Fruit fly (Drosophila melanogaster) whole organism, pupa: ENCODE measurements around the gene Taf10.

ENCODE experiments used
- CG10348 ChIP-seq: fragments of 200-800 bp; sonication (Bioruptor generic); IDR thresholded peaks from 2 replicates; pipeline ENCODE4 v1.3.6; 2022; ENCODE audit warnings: missing biosample characterization, missing genetic modification characterization
- CG14655 ChIP-seq: fragments of 200-800 bp; sonication (Bioruptor generic); optimal IDR thresholded peaks from 3 replicates; lab custom pipeline; 2017; ENCODE audit warnings: mild to moderate bottlenecking, missing biosample characterization, missing genetic modification reagents, missing genetic modification characterization
- CG8159 ChIP-seq: fragments of 200-800 bp; sonication (Bioruptor generic); optimal IDR thresholded peaks from 3 replicates; lab custom pipeline; 2018; ENCODE audit warnings: missing biosample characterization, mild to moderate bottlenecking, missing genetic modification characterization, moderate library complexity
- CG8301 ChIP-seq: fragments of 200-800 bp; sonication (Bioruptor generic); optimal IDR thresholded peaks from 2 replicates; lab custom pipeline; 2018; ENCODE audit warnings: missing biosample characterization, mild to moderate bottlenecking, missing genetic modification characterization
- D1 ChIP-seq: fragments of 200-800 bp; sonication (Bioruptor generic); optimal IDR thresholded peaks from 2 replicates; lab custom pipeline; 2018; ENCODE audit warnings: missing biosample characterization, mild to moderate bottlenecking, missing genetic modification characterization, moderate library complexity
- EcR ChIP-seq: fragments of 200-800 bp; sonication (Bioruptor generic); optimal IDR thresholded peaks from 3 replicates; lab custom pipeline; 2019; ENCODE audit warnings: missing biosample characterization, missing genetic modification characterization, mild to moderate bottlenecking, moderate library complexity, missing genetic modification reagents
- Ets98B ChIP-seq: fragments of 200-800 bp; sonication (Bioruptor generic); IDR thresholded peaks from 2 replicates; pipeline ENCODE4 v1.3.6; 2022; ENCODE audit warnings: missing biosample characterization, missing genetic modification characterization
- Pif1B ChIP-seq: fragments of 200-800 bp; sonication (Bioruptor generic); optimal IDR thresholded peaks from 3 replicates; lab custom pipeline; 2016; ENCODE audit warnings: missing biosample characterization, missing genetic modification characterization
- Snoo ChIP-seq: fragments of 200-800 bp; sonication (Bioruptor generic); optimal IDR thresholded peaks from 3 replicates; lab custom pipeline; 2017; ENCODE audit warnings: missing biosample characterization, mild to moderate bottlenecking, missing genetic modification characterization, inconsistent platforms

dm6 chr2L:2815673-2816072, 48.0 kb downstream of the Taf10 start, which contains the start of gene G6P:
- TF ChIP-seq EcR (no peak), Ets98B (GFP tag; lab: Robert Waterston, UW) (no peak), CG14655 (GFP tag; lab: Kevin White, UChicago) (no peak), Snoo (tag; lab: Kevin White, UChicago) (no peak), Pif1B (GFP tag; lab: Kevin White, UChicago) (no peak), CG8159 (tag; lab: Kevin White, UChicago) (no peak), CG10348 (GFP tag; lab: Robert Waterston, UW) (no peak), CG8301 (tag; lab: Kevin White, UChicago) (no peak), D1 (tag; lab: Kevin White, UChicago) (no peak)
